Worm (Caenorhabditis elegans) whole organism, young adult: ENCODE results near the gene golg-2.

ENCODE experiments used
- B0035.1 ChIP-seq: sonication (generic microtip); optimal IDR thresholded peaks from 2 replicates; lab custom pipeline; 2016; ENCODE audit warnings: missing genetic modification characterization, mild to moderate bottlenecking, missing compliant biosample characterization, missing genotype, missing genetic modification reagents
- B0261.1 ChIP-seq: sonication (generic microtip); optimal IDR thresholded peaks from 2 replicates; lab custom pipeline; 2016; ENCODE audit warnings: mild to moderate bottlenecking, missing genetic modification characterization, moderate library complexity, missing compliant biosample characterization
- B0336.3 ChIP-seq: fragments of 200-800 bp; sonication (Bioruptor generic); IDR thresholded peaks from 2 replicates; pipeline ENCODE4 v1.3.6; 2022; ENCODE audit warnings: missing genetic modification characterization, missing compliant biosample characterization
- C17E4.6 ChIP-seq: fragments of 200-800 bp; sonication (Bioruptor generic); IDR thresholded peaks from 2 replicates; pipeline ENCODE4 v1.3.6; 2022; ENCODE audit warnings: missing genetic modification reagents, missing genetic modification characterization, missing compliant biosample characterization
- D2030.7 ChIP-seq: fragments of 200-800 bp; sonication (Bioruptor generic); IDR thresholded peaks from 2 replicates; pipeline ENCODE4 v1.3.6; 2022; ENCODE audit warnings: missing genetic modification reagents, missing genetic modification characterization, missing compliant biosample characterization
- F33H1.4 ChIP-seq: fragments of 200-800 bp; sonication (Bioruptor generic); IDR thresholded peaks from 2 replicates; pipeline ENCODE4 v1.3.6; 2022; ENCODE audit warnings: missing genetic modification reagents, missing genetic modification characterization, missing compliant biosample characterization
- F39B2.1 ChIP-seq: fragments of 200-800 bp; sonication (Bioruptor generic); IDR thresholded peaks from 2 replicates; pipeline ENCODE4 v1.3.6; 2022; ENCODE audit warnings: missing genetic modification reagents, missing genetic modification characterization, missing compliant biosample characterization
- K11D2.4 ChIP-seq: fragments of 200-800 bp; sonication (Bioruptor generic); IDR thresholded peaks from 2 replicates; pipeline ENCODE4 v1.3.6; 2022; ENCODE audit warnings: missing genetic modification reagents, missing genetic modification characterization, missing compliant biosample characterization
- T26A5.8 ChIP-seq: sonication (generic microtip); optimal IDR thresholded peaks from 2 replicates; lab custom pipeline; 2016; ENCODE audit warnings: missing genetic modification characterization, missing compliant biosample characterization
- Y56A3A.18 ChIP-seq: fragments of 200-800 bp; sonication (Bioruptor generic); IDR thresholded peaks from 2 replicates; pipeline ENCODE4 v1.3.6; 2022; ENCODE audit warnings: missing genetic modification reagents, missing genetic modification characterization, missing compliant biosample characterization
- Y79H2A.3 ChIP-seq: fragments of 200-800 bp; sonication (Bioruptor generic); conservative IDR thresholded peaks from 2 replicates; pipeline ENCODE4 v1.3.6; 2022; ENCODE audit warnings: missing genetic modification reagents, missing genetic modification characterization, missing compliant biosample characterization
- aptf-2 ChIP-seq: fragments of 200-800 bp; sonication (Bioruptor generic); conservative IDR thresholded peaks from 2 replicates; pipeline ENCODE4 v1.3.6; 2022; ENCODE audit warnings: missing genetic modification reagents, missing genetic modification characterization, missing compliant biosample characterization
- athp-1 ChIP-seq: sonication (generic microtip); optimal IDR thresholded peaks from 2 replicates; lab custom pipeline; 2017; ENCODE audit warnings: mild to moderate bottlenecking, missing genetic modification characterization, missing compliant biosample characterization
- attf-3 ChIP-seq: fragments of 200-800 bp; sonication (Bioruptor generic); conservative IDR thresholded peaks from 2 replicates; pipeline ENCODE4 v1.3.6; 2022; ENCODE audit warnings: missing genetic modification reagents, missing genetic modification characterization, missing compliant biosample characterization
- bed-1 ChIP-seq: fragments of 200-800 bp; sonication (Bioruptor generic); IDR thresholded peaks from 2 replicates; pipeline ENCODE4 v1.3.6; 2022; ENCODE audit warnings: missing genetic modification reagents, missing genetic modification characterization, missing compliant biosample characterization
- bed-2 ChIP-seq: fragments of 200-800 bp; sonication (Bioruptor generic); IDR thresholded peaks from 2 replicates; pipeline ENCODE4 v1.3.6; 2022; ENCODE audit warnings: missing genetic modification reagents, missing genetic modification characterization, missing compliant biosample characterization
- ceh-27 ChIP-seq: fragments of 200-800 bp; sonication (Bioruptor generic); optimal IDR thresholded peaks from 2 replicates; lab custom pipeline; 2018; ENCODE audit warnings: mild to moderate bottlenecking, missing genetic modification characterization, moderate library complexity, missing compliant biosample characterization
- ceh-79 ChIP-seq: sonication (generic microtip); optimal IDR thresholded peaks from 2 replicates; lab custom pipeline; 2017; ENCODE audit warnings: mild to moderate bottlenecking, missing genetic modification characterization, missing compliant biosample characterization
- die-1 ChIP-seq: sonication (generic microtip); optimal IDR thresholded peaks from 2 replicates; lab custom pipeline; 2016; ENCODE audit warnings: missing genotype, mild to moderate bottlenecking, missing genetic modification characterization, missing compliant biosample characterization
- dpff-1 ChIP-seq: sonication (generic microtip); optimal IDR thresholded peaks from 2 replicates; lab custom pipeline; 2017; ENCODE audit warnings: mild to moderate bottlenecking, missing genetic modification characterization, missing compliant biosample characterization
- efl-1 ChIP-seq: fragments of 150-350 bp; optimal IDR thresholded peaks from 2 replicates; lab custom pipeline; 2014; ENCODE audit warnings: missing biosample characterization, missing genetic modification reagents, missing genetic modification characterization
- egl-44 ChIP-seq: fragments of 200-800 bp; sonication (Bioruptor generic); IDR thresholded peaks from 2 replicates; pipeline ENCODE4 v1.3.6; 2022; ENCODE audit warnings: missing genetic modification reagents, missing genetic modification characterization, missing compliant biosample characterization
- him-1 ChIP-seq: sonication (generic microtip); optimal IDR thresholded peaks from 2 replicates; lab custom pipeline; 2016; ENCODE audit warnings: missing genotype, missing genetic modification reagents, missing genetic modification characterization, missing compliant biosample characterization
- hlh-12 ChIP-seq: sonication (generic microtip); optimal IDR thresholded peaks from 2 replicates; lab custom pipeline; 2016; ENCODE audit warnings: missing genetic modification characterization, missing compliant biosample characterization
- hrde-1 ChIP-seq: sonication (generic microtip); optimal IDR thresholded peaks from 2 replicates; lab custom pipeline; 2016; ENCODE audit warnings: missing genetic modification characterization, mild to moderate bottlenecking, missing compliant biosample characterization, moderate library complexity, missing genotype, missing genetic modification reagents, borderline replicate concordance
- hsf-1 ChIP-seq: fragments of 200-800 bp; sonication (Bioruptor generic); IDR thresholded peaks from 2 replicates; pipeline ENCODE4 v1.3.6; 2022; ENCODE audit warnings: missing genetic modification reagents, missing genetic modification characterization, missing compliant biosample characterization
- let-607 ChIP-seq, 2 experiments: fragments of 200-800 bp in 1 of 2; sonication (Bioruptor generic) in 1 of 2; sonication (generic microtip) in 1 of 2; optimal IDR thresholded peaks; 2 replicates each; lab custom pipeline; 2016 to 2018; ENCODE audit warnings: mild to moderate bottlenecking in 2 of 2, missing compliant biosample characterization in 2 of 2, missing genetic modification characterization in 2 of 2, moderate library complexity in 2 of 2, missing genotype in 1 of 2
- lin-26 ChIP-seq: fragments of 200-800 bp; sonication (Bioruptor generic); IDR thresholded peaks from 2 replicates; pipeline ENCODE4 v1.3.6; 2022; ENCODE audit warnings: missing genetic modification reagents, missing genetic modification characterization, missing compliant biosample characterization
- lin-54 ChIP-seq: fragments of 200-800 bp; sonication (Bioruptor generic); optimal IDR thresholded peaks from 2 replicates; lab custom pipeline; 2018; ENCODE audit warnings: mild to moderate bottlenecking, missing genetic modification characterization, missing compliant biosample characterization
- lir-1 ChIP-seq: fragments of 200-800 bp; sonication (Bioruptor generic); conservative IDR thresholded peaks from 2 replicates; pipeline ENCODE4 v1.3.6; 2022; ENCODE audit warnings: missing genetic modification reagents, missing genetic modification characterization, missing compliant biosample characterization
- lsl-1 ChIP-seq: fragments of 200-800 bp; sonication (Bioruptor generic); optimal IDR thresholded peaks from 2 replicates; lab custom pipeline; 2018; ENCODE audit warnings: mild to moderate bottlenecking, missing genetic modification characterization, moderate library complexity, missing compliant biosample characterization
- madf-8 ChIP-seq: fragments of 200-800 bp; sonication (Bioruptor generic); conservative IDR thresholded peaks from 2 replicates; pipeline ENCODE4 v1.3.6; 2022; ENCODE audit warnings: missing genetic modification reagents, missing genetic modification characterization, missing compliant biosample characterization
- mcd-1 ChIP-seq: fragments of 200-800 bp; sonication (Bioruptor generic); IDR thresholded peaks from 2 replicates; pipeline ENCODE4 v1.3.6; 2022; ENCODE audit warnings: missing genetic modification reagents, missing genetic modification characterization, missing compliant biosample characterization
- mxl-1 ChIP-seq: sonication (generic microtip); optimal IDR thresholded peaks from 2 replicates; lab custom pipeline; 2016; ENCODE audit warnings: missing genetic modification characterization, missing compliant biosample characterization
- nfya-2 ChIP-seq: fragments of 200-800 bp; sonication (Bioruptor generic); IDR thresholded peaks from 2 replicates; pipeline ENCODE4 v1.3.6; 2022; ENCODE audit warnings: missing genetic modification reagents, missing genetic modification characterization, missing compliant biosample characterization
- nhr-80 ChIP-seq: sonication (generic microtip); optimal IDR thresholded peaks from 2 replicates; lab custom pipeline; 2016; ENCODE audit warnings: missing genetic modification characterization, missing compliant biosample characterization
- pha-4 ChIP-seq: fragments of 150-350 bp; sonication (generic microtip); optimal IDR thresholded peaks from 2 replicates; lab custom pipeline; 2014; ENCODE audit warnings: missing biosample characterization, missing genetic modification reagents, missing genetic modification characterization
- snpc-3.4 ChIP-seq: sonication (generic microtip); optimal IDR thresholded peaks from 2 replicates; lab custom pipeline; 2017; ENCODE audit warnings: missing genetic modification characterization, mild to moderate bottlenecking, missing compliant biosample characterization, antibody characterized with exemption, moderate library complexity, missing genotype, missing genetic modification reagents
- snpc-4 ChIP-seq, 5 experiments: fragments of 150-350 bp in 1 of 5; sonication (generic microtip) in 4 of 5; optimal IDR thresholded peaks; 2 replicates each; lab custom pipeline; 2014 to 2018; ENCODE audit warnings: missing genetic modification characterization in 5 of 5, missing biosample characterization in 3 of 5, antibody characterized with exemption in 2 of 5, mild to moderate bottlenecking in 2 of 5, missing compliant biosample characterization in 2 of 5, missing genotype in 2 of 5, moderate library complexity in 2 of 5, missing genetic modification reagents in 1 of 5
- unc-62 ChIP-seq: fragments of 150-350 bp; optimal IDR thresholded peaks from 2 replicates; lab custom pipeline; 2014; ENCODE audit warnings: missing biosample characterization, missing genetic modification reagents, missing genetic modification characterization
- xnd-1 ChIP-seq: sonication (generic microtip); optimal IDR thresholded peaks from 2 replicates; lab custom pipeline; 2016; ENCODE audit warnings: missing genotype, missing genetic modification reagents, missing genetic modification characterization, missing compliant biosample characterization
- zfh-2 ChIP-seq: fragments of 200-800 bp; sonication (Bioruptor generic); conservative IDR thresholded peaks from 2 replicates; pipeline ENCODE4 v1.3.6; 2022; ENCODE audit warnings: missing genetic modification reagents, missing genetic modification characterization, missing compliant biosample characterization
- zim-3 ChIP-seq: sonication (generic microtip); optimal IDR thresholded peaks from 2 replicates; lab custom pipeline; 2017; ENCODE audit warnings: mild to moderate bottlenecking, missing genetic modification characterization, moderate library complexity, missing compliant biosample characterization
- ztf-22 ChIP-seq: fragments of 200-800 bp; sonication (Bioruptor generic); optimal IDR thresholded peaks from 2 replicates; lab custom pipeline; 2018; ENCODE audit warnings: mild to moderate bottlenecking, missing genetic modification characterization, moderate library complexity, missing compliant biosample characterization
- ztf-25 ChIP-seq: fragments of 200-800 bp; sonication (Bioruptor generic); IDR thresholded peaks from 2 replicates; pipeline ENCODE4 v1.3.6; 2022; ENCODE audit warnings: missing genetic modification reagents, missing genetic modification characterization, missing compliant biosample characterization
- ztf-6 ChIP-seq: fragments of 200-800 bp; sonication (Bioruptor generic); IDR thresholded peaks from 2 replicates; pipeline ENCODE4 v1.3.6; 2022; ENCODE audit warnings: missing genetic modification reagents, missing genetic modification characterization, missing compliant biosample characterization

Gene golg-2

DNA sequence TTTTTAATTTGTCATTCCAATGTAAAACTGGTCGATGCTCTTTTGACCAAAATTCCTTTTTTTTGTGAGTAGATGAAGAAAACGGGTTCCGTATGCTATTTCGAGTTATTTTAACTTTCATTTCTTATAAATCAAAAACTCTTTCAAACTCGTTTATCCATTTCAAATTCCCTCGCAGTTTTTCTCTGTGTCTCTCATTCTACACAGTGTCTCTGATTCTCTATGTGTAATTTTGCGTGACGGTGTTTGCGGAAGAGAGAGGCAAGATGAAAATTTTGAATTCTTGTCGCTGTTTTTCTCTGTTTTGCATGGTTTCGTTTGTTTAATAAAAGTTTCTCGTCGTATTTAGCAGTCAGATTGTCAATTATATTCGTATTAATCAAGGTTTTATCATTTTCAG lies 40.8 kb downstream of the golg-2 start, which contains the start of gene citk-2 (continued):
- TF ChIP-seq mcd-1 (GFP tag; lab: Robert Waterston, UW) (peak; percentile 79), F33H1.4 (GFP tag; lab: Robert Waterston, UW) (peak; percentile 59), lsl-1 (GFP tag; lab: Kevin White, UChicago) (peak; percentile 30), D2030.7 (GFP tag; lab: Robert Waterston, UW) (no peak), attf-3 (GFP tag; lab: Robert Waterston, UW) (peak; percentile 30; the same call in 1 of the 2 replicates), efl-1 (peak; percentile 91), athp-1 (no peak), bed-2 (GFP tag; lab: Robert Waterston, UW) (no peak), zfh-2 (no peak), zim-3 (tag; lab: Kevin White, UChicago) (no peak), die-1 (no peak), let-607 (tag; optimal IDR thresholded peaks at IDR 0.05; lab: Kevin White, UChicago) (no peak), B0336.3 (GFP tag; lab: Robert Waterston, UW) (0 out of 2 replicates have a peak, but pooled peaks have one; percentile 25), C17E4.6 (GFP tag; lab: Robert Waterston, UW) (no peak), madf-8 (GFP tag; lab: Robert Waterston, UW) (no peak), ceh-27 (peak; percentile 72), bed-1 (no peak), egl-44 (GFP tag; lab: Robert Waterston, UW) (no peak), lin-26 (GFP tag; lab: Robert Waterston, UW) (no peak), ztf-22 (GFP tag; lab: Kevin White, UChicago) (no peak), hsf-1 (GFP tag; lab: Robert Waterston, UW) (no peak), xnd-1 (no peak), hrde-1 (tag; lab: Kevin White, UChicago) (no peak), B0035.1 (tag; lab: Kevin White, UChicago) (no peak), nhr-80 (no peak), K11D2.4 (GFP tag; lab: Robert Waterston, UW) (no peak), him-1 (tag; lab: Kevin White, UChicago) (no peak), T26A5.8 (no peak), pha-4 (tag; lab: Kevin White, UChicago) (peak; percentile 90), ztf-25 (GFP tag; lab: Robert Waterston, UW) (no peak), hlh-12 (no peak), mxl-1 (tag; lab: Kevin White, UChicago) (no peak), B0261.1 (tag; lab: Kevin White, UChicago) (no peak)

DNA sequence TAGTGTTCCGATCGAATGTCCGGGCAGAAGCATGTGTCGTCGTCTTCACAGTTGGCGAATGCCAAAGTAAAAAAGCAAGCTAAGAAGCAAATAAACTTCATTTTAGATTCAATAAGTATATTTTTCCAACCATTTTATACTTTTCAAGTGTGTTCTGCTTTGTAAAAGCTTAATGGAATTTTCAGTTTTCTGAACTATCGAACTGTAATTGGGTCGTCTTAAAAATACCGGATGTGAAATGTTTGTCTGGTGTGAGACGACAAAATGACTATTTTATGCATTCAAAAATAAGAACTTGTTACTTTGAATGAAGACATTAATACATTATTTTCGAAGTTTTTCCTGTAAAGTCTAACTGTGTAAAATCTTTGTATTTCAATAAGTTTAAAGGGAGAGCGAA lies 41.2 kb downstream of the golg-2 start, which contains the start of gene F59A6.11:
F59A6.11 (minus strand) TSS at position 101 of the 400 bp plus-strand sequence.
- TF ChIP-seq Y79H2A.3 (no peak), snpc-4 (GFP tag; optimal IDR thresholded peaks at IDR 0.05; lab: Kevin White, UChicago) (no peak), snpc-4 (tag; optimal IDR thresholded peaks at IDR 0.05; lab: Kevin White, UChicago) (no peak), dpff-1 (no peak), bed-2 (GFP tag; lab: Robert Waterston, UW) (no peak), lir-1 (GFP tag; lab: Robert Waterston, UW) (no peak), B0261.1 (tag; lab: Kevin White, UChicago) (no peak), him-1 (tag; lab: Kevin White, UChicago) (no peak), ztf-25 (GFP tag; lab: Robert Waterston, UW) (no peak), snpc-3.4 (no peak), aptf-2 (GFP tag; lab: Robert Waterston, UW) (no peak), lin-54 (no peak), D2030.7 (GFP tag; lab: Robert Waterston, UW) (no peak), F39B2.1 (GFP tag; lab: Robert Waterston, UW) (no peak), unc-62 (GFP tag; lab: Kevin White, UChicago) (no peak), pha-4 (tag; lab: Kevin White, UChicago) (no peak), ceh-79 (no peak), ztf-6 (GFP tag; lab: Robert Waterston, UW) (no peak), egl-44 (GFP tag; lab: Robert Waterston, UW) (no peak), nfya-2 (GFP tag; lab: Robert Waterston, UW) (no peak), Y56A3A.18 (GFP tag; lab: Robert Waterston, UW) (no peak)
- TF ChIP-seq, all 124 proteins: peak for 0
